Worm (Caenorhabditis elegans) whole organism, L4/young adult: ENCODE results near the gene srw-55.

Experiments
- W03F9.2 ChIP-seq: fragments of 150-350 bp; optimal IDR thresholded peaks from 2 replicates; lab custom pipeline; 2014; ENCODE audit warnings: missing biosample characterization, missing genetic modification characterization
- him-1 ChIP-seq: sonication (generic microtip); optimal IDR thresholded peaks from 2 replicates; lab custom pipeline; 2016; ENCODE audit warnings: missing genotype, missing genetic modification reagents, missing genetic modification characterization, missing compliant biosample characterization

DNA sequence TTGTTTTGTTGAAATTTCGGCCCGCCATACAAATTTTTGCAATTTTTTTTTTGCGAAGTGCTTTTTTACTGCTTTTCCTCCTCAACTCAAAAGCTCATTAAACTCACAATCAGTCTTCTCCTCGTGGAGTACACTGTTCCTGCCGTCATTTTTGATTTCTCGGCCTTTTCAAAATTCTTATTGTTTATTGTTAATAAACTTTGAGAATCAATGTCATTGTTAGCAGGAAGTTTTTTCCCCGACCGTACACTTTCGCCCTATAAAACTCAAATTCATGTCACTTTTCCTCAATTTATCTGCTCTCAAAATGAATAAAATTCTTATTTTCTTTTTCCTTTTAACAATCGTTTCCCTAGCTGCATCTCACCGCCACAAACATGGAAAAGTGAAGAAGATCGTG is 35.7 kb upstream of the srw-55 start, which contains the start of gene clec-232:
- TF ChIP-seq W03F9.2 (tag; lab: Kevin White, UChicago) (no peak), him-1 (tag; lab: Kevin White, UChicago) (no peak)
